Fruit fly (Drosophila melanogaster) whole organism, embryonic: ENCODE data around the gene CG10996.

ENCODE experiments used
- Bgb ChIP-seq: fragments of 200-800 bp; sonication (Bioruptor generic); IDR thresholded peaks from 2 replicates; pipeline ENCODE4 v1.3.6; 2022; ENCODE audit warnings: missing biosample characterization, missing genetic modification characterization; ENCODE audit not compliant: partially characterized antibody
- BtbVII ChIP-seq: fragments of 200-800 bp; sonication (Bioruptor generic); optimal IDR thresholded peaks from 3 replicates; lab custom pipeline; 2017; ENCODE audit warnings: missing biosample characterization, mild to moderate bottlenecking, missing genetic modification characterization
- CG30020 ChIP-seq: fragments of 200-800 bp; optimal IDR thresholded peaks from 2 replicates; lab custom pipeline; 2019; ENCODE audit warnings: missing biosample characterization, mild to moderate bottlenecking, missing genetic modification characterization, moderate library complexity
- CG3163 ChIP-seq: fragments of 200-800 bp; sonication (Bioruptor generic); optimal IDR thresholded peaks from 3 replicates; lab custom pipeline; 2016; ENCODE audit warnings: missing biosample characterization, missing genetic modification characterization
- Hand ChIP-seq: fragments of 200-800 bp; sonication (Bioruptor generic); optimal IDR thresholded peaks from 2 replicates; lab custom pipeline; 2017; ENCODE audit warnings: mild to moderate bottlenecking, missing biosample characterization, missing genetic modification reagents, missing genetic modification characterization
- Hsf ChIP-seq: fragments of 200-800 bp; sonication (Bioruptor generic); optimal IDR thresholded peaks from 3 replicates; lab custom pipeline; 2016; ENCODE audit warnings: missing biosample characterization, missing genetic modification characterization
- Nf-YC ChIP-seq: fragments of 200-800 bp; optimal IDR thresholded peaks from 3 replicates; lab custom pipeline; 2019; ENCODE audit warnings: missing biosample characterization, mild to moderate bottlenecking, missing genetic modification characterization, moderate library complexity
- ap ChIP-seq: fragments of 200-800 bp; sonication (Bioruptor generic); IDR thresholded peaks from 2 replicates; pipeline ENCODE4 v1.3.6; 2022; ENCODE audit warnings: missing biosample characterization, missing genetic modification characterization
- ci ChIP-seq: fragments of 200-800 bp; sonication (Bioruptor generic); IDR thresholded peaks from 3 replicates; pipeline ENCODE4 v1.3.6; 2022; ENCODE audit warnings: missing biosample characterization, missing genetic modification characterization
- ewg ChIP-seq: fragments of 200-800 bp; sonication (Bioruptor generic); optimal IDR thresholded peaks from 3 replicates; lab custom pipeline; 2017; ENCODE audit warnings: mild to moderate bottlenecking, missing biosample characterization, missing genetic modification reagents, missing genetic modification characterization
- h ChIP-seq: fragments of >200 bp; optimal IDR thresholded peaks from 2 replicates; lab custom pipeline; 2017

DNA sequence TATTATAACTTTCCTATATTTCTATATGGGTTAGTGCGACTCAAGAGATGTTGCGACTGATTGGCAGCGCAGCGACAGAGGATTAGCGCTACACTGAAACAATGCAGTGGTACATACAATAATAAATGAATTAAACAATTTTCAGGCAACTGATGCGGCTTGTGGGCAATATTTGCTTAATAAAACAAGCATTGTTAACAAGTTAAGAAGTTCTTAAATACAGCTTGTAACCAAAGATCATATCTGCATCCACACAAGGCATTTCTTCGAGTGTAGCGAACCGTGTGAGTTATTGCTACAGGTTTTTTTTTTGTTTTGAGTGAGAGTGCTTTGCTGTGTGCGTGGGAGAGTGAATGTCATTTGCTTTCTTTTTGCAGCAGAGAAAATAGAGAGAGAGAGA, 41.5 kb upstream of the CG10996 start:
- TF ChIP-seq Hand (GFP tag; lab: Kevin White, UChicago) (peak; percentile 43), Nf-YC (no peak), h (no peak), Hsf (peak; percentile 76), BtbVII (GFP tag; lab: Kevin White, UChicago) (peak; percentile 29), ci (GFP tag; lab: Robert Waterston, UW) (peak; percentile 88), CG3163 (GFP tag; lab: Kevin White, UChicago) (peak; percentile 22), CG30020 (tag; lab: Kevin White, UChicago) (no peak), Bgb (GFP tag; lab: Robert Waterston, UW) (no peak), ap (peak; percentile 65), ewg (GFP tag; lab: Kevin White, UChicago) (peak; percentile 76)
